Worm (Caenorhabditis elegans) whole organism, L1 larva: ENCODE data around the gene Y27F2A.9.
A peak's percentile ranks its signal among the peaks of the same experiment; 100 is the strongest.

Source experiments
- C34B4.2 ChIP-seq: sonication (generic microtip); optimal IDR thresholded peaks from 2 replicates; lab custom pipeline; 2017; ENCODE audit warnings: mild to moderate bottlenecking, missing genetic modification characterization, missing compliant biosample characterization
- F16B12.6 ChIP-seq: fragments of 150-350 bp; optimal IDR thresholded peaks from 2 replicates; lab custom pipeline; 2014; ENCODE audit warnings: missing biosample characterization, missing genetic modification characterization
- Y116A8C.19 ChIP-seq: sonication (generic microtip); optimal IDR thresholded peaks from 2 replicates; lab custom pipeline; 2016; ENCODE audit warnings: missing compliant biosample characterization, missing genetic modification characterization, borderline replicate concordance
- alr-1 ChIP-seq: fragments of 200-800 bp; sonication (Bioruptor generic); optimal IDR thresholded peaks from 2 replicates; lab custom pipeline; 2018; ENCODE audit warnings: borderline replicate concordance, mild to moderate bottlenecking, missing genetic modification characterization, missing compliant biosample characterization
- ceh-82 ChIP-seq, 3 experiments: fragments of 150-350 bp in 1 of 3; sonication (generic microtip) in 2 of 3; optimal IDR thresholded peaks; 2 replicates each; lab custom pipeline; 2014 to 2017; ENCODE audit warnings: missing biosample characterization in 3 of 3, missing genetic modification characterization in 3 of 3
- ceh-90 ChIP-seq: sonication (generic microtip); optimal IDR thresholded peaks from 2 replicates; lab custom pipeline; 2016; ENCODE audit warnings: missing genetic modification characterization, missing compliant biosample characterization
- ces-1 ChIP-seq: fragments of 150-350 bp; optimal IDR thresholded peaks from 2 replicates; lab custom pipeline; 2014; ENCODE audit warnings: missing biosample characterization, missing genetic modification reagents, missing genetic modification characterization
- dpl-1 ChIP-seq, 3 experiments: fragments of 150-350 bp in 2 of 3; sonication (generic microtip) in 1 of 3; optimal IDR thresholded peaks; 2 replicates each; lab custom pipeline; 2014 to 2017; ENCODE audit warnings: missing biosample characterization in 3 of 3, missing genetic modification characterization in 3 of 3, missing genetic modification reagents in 3 of 3
- dsc-1 ChIP-seq: sonication (generic microtip); optimal IDR thresholded peaks from 2 replicates; lab custom pipeline; 2016; ENCODE audit warnings: mild to moderate bottlenecking, missing genetic modification characterization, missing compliant biosample characterization
- elt-2 ChIP-seq: sonication (generic microtip); optimal IDR thresholded peaks from 2 replicates; lab custom pipeline; 2016; ENCODE audit warnings: missing genetic modification characterization, mild to moderate bottlenecking, inconsistent platforms, missing compliant biosample characterization, missing genetic modification reagents
- ets-5 ChIP-seq: fragments of 200-800 bp; sonication (Bioruptor generic); IDR thresholded peaks from 2 replicates; pipeline ENCODE4 v1.3.6; 2022; ENCODE audit warnings: missing genetic modification characterization, missing compliant biosample characterization
- hpl-2 ChIP-seq: fragments of 150-350 bp; optimal IDR thresholded peaks from 2 replicates; lab custom pipeline; 2014; ENCODE audit warnings: missing biosample characterization, missing genetic modification reagents, missing genetic modification characterization
- lin-13 ChIP-seq: fragments of 150-350 bp; optimal IDR thresholded peaks from 2 replicates; lab custom pipeline; 2014; ENCODE audit warnings: missing biosample characterization, missing genetic modification reagents, missing genetic modification characterization
- lin-14 ChIP-seq: fragments of 200-800 bp; sonication (Bioruptor generic); optimal IDR thresholded peaks from 2 replicates; lab custom pipeline; 2018; ENCODE audit warnings: mild to moderate bottlenecking, missing genetic modification characterization, moderate library complexity, missing compliant biosample characterization
- lin-15B ChIP-seq: fragments of 150-350 bp; sonication (generic microtip); optimal IDR thresholded peaks from 3 replicates; lab custom pipeline; 2014; ENCODE audit warnings: missing biosample characterization, missing genetic modification characterization
- lin-39 ChIP-seq: fragments of 150-350 bp; optimal IDR thresholded peaks from 2 replicates; lab custom pipeline; 2014; ENCODE audit warnings: missing biosample characterization, missing genetic modification reagents, missing genetic modification characterization
- lir-3 ChIP-seq: sonication (generic microtip); optimal IDR thresholded peaks from 2 replicates; lab custom pipeline; 2016; ENCODE audit warnings: mild to moderate bottlenecking, missing genetic modification characterization, moderate library complexity, missing compliant biosample characterization; ENCODE audit not compliant: poor library complexity
- lsy-2 ChIP-seq, 2 experiments: fragments of 150-350 bp; optimal IDR thresholded peaks; 2 replicates each; lab custom pipeline; 2014; ENCODE audit warnings: missing biosample characterization in 2 of 2, missing genetic modification characterization in 2 of 2
- mab-9 ChIP-seq: fragments of 200-800 bp; sonication (Bioruptor generic); IDR thresholded peaks from 2 replicates; pipeline ENCODE4 v1.3.6; 2022; ENCODE audit warnings: missing genetic modification reagents, missing genetic modification characterization, missing compliant biosample characterization
- nhr-12 ChIP-seq: sonication (generic microtip); optimal IDR thresholded peaks from 2 replicates; lab custom pipeline; 2017; ENCODE audit warnings: missing biosample characterization, missing genetic modification characterization
- nhr-237 ChIP-seq: fragments of 150-350 bp; optimal IDR thresholded peaks from 2 replicates; lab custom pipeline; 2014; ENCODE audit warnings: missing biosample characterization, missing genetic modification characterization
- nhr-47 ChIP-seq: sonication (generic microtip); optimal IDR thresholded peaks from 2 replicates; lab custom pipeline; 2016; ENCODE audit warnings: mild to moderate bottlenecking, missing genetic modification characterization, moderate library complexity, missing compliant biosample characterization
- nhr-84 ChIP-seq: sonication (generic microtip); optimal IDR thresholded peaks from 2 replicates; lab custom pipeline; 2017; ENCODE audit warnings: missing biosample characterization, missing genetic modification characterization
- pax-3 ChIP-seq: fragments of 200-800 bp; sonication (Bioruptor generic); optimal IDR thresholded peaks from 2 replicates; lab custom pipeline; 2018; ENCODE audit warnings: mild to moderate bottlenecking, missing genetic modification characterization, moderate library complexity, missing compliant biosample characterization
- skn-1 ChIP-seq: fragments of 150-350 bp; optimal IDR thresholded peaks from 2 replicates; lab custom pipeline; 2014; ENCODE audit warnings: missing biosample characterization, missing genetic modification characterization
- snpc-4 ChIP-seq: fragments of 150-350 bp; optimal IDR thresholded peaks from 2 replicates; lab custom pipeline; 2014; ENCODE audit warnings: missing biosample characterization, missing genetic modification characterization
- snu-23 ChIP-seq: sonication (generic microtip); optimal IDR thresholded peaks from 2 replicates; lab custom pipeline; 2016; ENCODE audit warnings: missing genetic modification characterization, missing compliant biosample characterization
- sox-4 ChIP-seq: sonication (generic microtip); optimal IDR thresholded peaks from 2 replicates; lab custom pipeline; 2016; ENCODE audit warnings: missing genetic modification characterization, missing compliant biosample characterization
- sptf-1 ChIP-seq: fragments of 150-350 bp; optimal IDR thresholded peaks from 2 replicates; lab custom pipeline; 2014; ENCODE audit warnings: missing biosample characterization, missing genetic modification characterization
- sup-37 ChIP-seq: fragments of 200-800 bp; sonication (Bioruptor generic); optimal IDR thresholded peaks from 2 replicates; lab custom pipeline; 2018; ENCODE audit warnings: mild to moderate bottlenecking, missing genetic modification characterization, missing compliant biosample characterization
- swsn-7 ChIP-seq: sonication (generic microtip); optimal IDR thresholded peaks from 2 replicates; lab custom pipeline; 2016; ENCODE audit warnings: missing genetic modification characterization, missing compliant biosample characterization
- tbx-2 ChIP-seq: sonication (generic microtip); optimal IDR thresholded peaks from 2 replicates; lab custom pipeline; 2016; ENCODE audit warnings: missing genetic modification characterization, missing compliant biosample characterization
- unc-62 ChIP-seq: fragments of 150-350 bp; optimal IDR thresholded peaks from 2 replicates; lab custom pipeline; 2014; ENCODE audit warnings: missing biosample characterization, missing genetic modification reagents, missing genetic modification characterization
- unc-98 ChIP-seq: fragments of 200-800 bp; sonication (Bioruptor generic); IDR thresholded peaks from 2 replicates; pipeline ENCODE4 v1.3.6; 2022; ENCODE audit warnings: missing genetic modification characterization, missing compliant biosample characterization

The Y27F2A.9 gene

ce11 chrII:3225200-3225599 lies 33.8 kb upstream of the Y27F2A.9 start, which contains the start of gene ZC239.16:
TSS of gene ZC239.16 (minus strand) at chrII:3225319.
- TF ChIP-seq dpl-1 (GFP tag; optimal IDR thresholded peaks at IDR 0.05; lab: Kevin White, UChicago) (no peak), elt-2 (tag; lab: Kevin White, UChicago) (peak; percentile 44)

- TF ChIP-seq lin-39 (tag; lab: Kevin White, UChicago), result no peak
- TF ChIP-seq lsy-2 (tag; optimal IDR thresholded peaks at IDR 0.05; lab: Kevin White, UChicago), result no peak
- no peak for TF ChIP-seq elt-2 (tag; lab: Kevin White, UChicago)
- TF ChIP-seq tbx-2, result no peak
- TF ChIP-seq nhr-84 (tag; lab: Kevin White, UChicago), result no peak
- no peak for TF ChIP-seq lin-14
- TF ChIP-seq unc-98 (GFP tag; lab: Robert Waterston, UW), result no peak
- no peak for TF ChIP-seq skn-1 (tag; lab: Kevin White, UChicago)
- TF ChIP-seq hpl-2 (GFP tag; lab: Kevin White, UChicago), result no peak
- TF ChIP-seq sup-37 (GFP tag; lab: Kevin White, UChicago), result no peak
- no peak for TF ChIP-seq ceh-90 (tag; lab: Kevin White, UChicago)
- TF ChIP-seq dsc-1 (tag; lab: Kevin White, UChicago), result no peak
- TF ChIP-seq lin-13 (GFP tag; lab: Kevin White, UChicago), result no peak
- TF ChIP-seq nhr-47 (tag; lab: Kevin White, UChicago), result no peak
- TF ChIP-seq snu-23 (GFP tag; lab: Kevin White, UChicago), result no peak
- TF ChIP-seq sptf-1 (tag; lab: Kevin White, UChicago), result no peak
- no peak for TF ChIP-seq F16B12.6
- no peak for TF ChIP-seq sox-4 (tag; lab: Kevin White, UChicago)
- TF ChIP-seq ceh-82 (tag; optimal IDR thresholded peaks at IDR 0.05; lab: Kevin White, UChicago), result no peak
- no peak for TF ChIP-seq lir-3 (tag; lab: Kevin White, UChicago)
These were observed 33.2 kb upstream of the Y27F2A.9 start, which contains the start of gene ZC239.15 for ce11 chrII:3224631-3225030. TSS of gene ZC239.15 (minus strand) at chrII:3224731.

ce11 chrII:3222686-3223085 lies 31.2 kb upstream of the Y27F2A.9 start, which contains the start of gene ZC239.13:
TSS of gene ZC239.13 (minus strand) at chrII:3222839.
- TF ChIP-seq nhr-12 (no peak), elt-2 (tag; lab: Kevin White, UChicago) (peak; percentile 21)

- TF ChIP-seq ceh-90 (tag; lab: Kevin White, UChicago) (no peak), nhr-237 (tag; lab: Kevin White, UChicago) (no peak), nhr-12 (no peak), C34B4.2 (tag; lab: Kevin White, UChicago) (no peak), dpl-1 (GFP tag; optimal IDR thresholded peaks at IDR 0.05; lab: Kevin White, UChicago) (no peak), alr-1 (tag; lab: Kevin White, UChicago) (no peak), swsn-7 (tag; lab: Kevin White, UChicago) (no peak), lin-15B (tag; lab: Kevin White, UChicago) (no peak), hpl-2 (GFP tag; lab: Kevin White, UChicago) (no peak), unc-62 (GFP tag; lab: Kevin White, UChicago) (no peak), sptf-1 (tag; lab: Kevin White, UChicago) (no peak)
These were observed 30.3 kb upstream of the Y27F2A.9 start, which contains the start of gene ZC239.14 for ce11 chrII:3221730-3222129. TSS of gene ZC239.14 (minus strand) at chrII:3222034.

- TF ChIP-seq mab-9 (GFP tag; lab: Robert Waterston, UW) (no peak), ets-5 (GFP tag; lab: Robert Waterston, UW) (no peak), F16B12.6 (no peak), Y116A8C.19 (tag; lab: Kevin White, UChicago) (no peak), pax-3 (tag; lab: Kevin White, UChicago) (no peak), nhr-12 (no peak), snpc-4 (tag; lab: Kevin White, UChicago) (no peak), ces-1 (no peak)
These were observed 29.3 kb upstream of the Y27F2A.9 start, which contains the start of gene ZC239.22 for ce11 chrII:3220723-3221122. TSS of gene ZC239.22 (minus strand) at chrII:3220823.
